Worm (Caenorhabditis elegans) whole organism, L1 larva: ENCODE measurements around the gene F44A2.7.

Source experiments
- aly-2 ChIP-seq: fragments of 150-350 bp; optimal IDR thresholded peaks from 2 replicates; lab custom pipeline; 2014; ENCODE audit warnings: missing biosample characterization, missing genetic modification characterization
- ama-1 ChIP-seq: fragments of 150-350 bp; optimal IDR thresholded peaks from 2 replicates; lab custom pipeline; 2014
- ceh-88 ChIP-seq: fragments of 200-800 bp; sonication (Bioruptor generic); IDR thresholded peaks from 2 replicates; pipeline ENCODE4 v1.3.6; 2022; ENCODE audit warnings: missing genetic modification characterization, missing compliant biosample characterization
- elt-2 ChIP-seq: sonication (generic microtip); optimal IDR thresholded peaks from 2 replicates; lab custom pipeline; 2016; ENCODE audit warnings: missing genetic modification characterization, mild to moderate bottlenecking, inconsistent platforms, missing compliant biosample characterization, missing genetic modification reagents
- elt-3 ChIP-seq, 6 experiments: fragments of 150-350 bp in 1 of 6; sonication (generic microtip); optimal IDR thresholded peaks; 2 replicates each; lab custom pipeline; 2017 to 2018; ENCODE audit warnings: missing biosample characterization in 6 of 6, missing genetic modification characterization in 6 of 6, inconsistent platforms in 1 of 6
- lin-15B ChIP-seq: fragments of 150-350 bp; sonication (generic microtip); optimal IDR thresholded peaks from 3 replicates; lab custom pipeline; 2014; ENCODE audit warnings: missing biosample characterization, missing genetic modification characterization
- nhr-76 ChIP-seq: sonication (generic microtip); optimal IDR thresholded peaks from 2 replicates; lab custom pipeline; 2017; ENCODE audit warnings: missing biosample characterization, missing genetic modification characterization
- zip-4 ChIP-seq: fragments of 200-800 bp; sonication (Bioruptor generic); optimal IDR thresholded peaks from 2 replicates; lab custom pipeline; 2018; ENCODE audit warnings: mild to moderate bottlenecking, missing genetic modification characterization, moderate library complexity, missing compliant biosample characterization

- TF ChIP-seq nhr-76 (tag; lab: Kevin White, UChicago), result no peak
- TF ChIP-seq lin-15B (tag; lab: Kevin White, UChicago), result no peak
- TF ChIP-seq ceh-88 (GFP tag; lab: Robert Waterston, UW), result no peak
- no peak for TF ChIP-seq zip-4
- TF ChIP-seq ama-1 (lab: Kevin White, UChicago), result no peak
- no peak for TF ChIP-seq aly-2 (tag; lab: Kevin White, UChicago)
- no peak for TF ChIP-seq elt-2 (tag; lab: Kevin White, UChicago)
- TF ChIP-seq elt-3 (tag; optimal IDR thresholded peaks at IDR 0.05; lab: Kevin White, UChicago), result no peak
Measured at ce11 chrV:9314408-9314807, 6.9 kb upstream of the F44A2.7 start.
